Worm (Caenorhabditis elegans): ENCODE results near the gene sng-1.

The sng-1 gene

ce11 chrX:7323604-7324003 is 3.8 kb upstream of the sng-1 start:
- TF ChIP-seq ama-1 (optimal IDR thresholded peaks at IDR 0.05) (no peak), mml-1 (tag; optimal IDR thresholded peaks at IDR 0.05) (no peak), nfya-1 (tag; optimal IDR thresholded peaks at IDR 0.05; ENCODE audit: insufficient read depth) (peak; percentile 38), nhr-23 (tag; optimal IDR thresholded peaks at IDR 0.05) (no peak), elt-1 (tag; optimal IDR thresholded peaks at IDR 0.05) (no peak), pqm-1 (tag; optimal IDR thresholded peaks at IDR 0.05) (peak; percentile 49), unc-62 (GFP tag; optimal IDR thresholded peaks at IDR 0.05) (no peak), nhr-25 (tag; optimal IDR thresholded peaks at IDR 0.05) (peak; percentile 13), tbx-2 (tag; optimal IDR thresholded peaks at IDR 0.05) (peak; percentile 31), pha-4 (tag; optimal IDR thresholded peaks at IDR 0.05) (no peak), skn-1 (tag; optimal IDR thresholded peaks at IDR 0.05) (peak; percentile 20), elt-3 (tag; optimal IDR thresholded peaks at IDR 0.05) (peak in 1 of 3 experiments; percentile 6), nhr-12 (tag; optimal IDR thresholded peaks at IDR 0.05) (no peak), egl-27 (tag; optimal IDR thresholded peaks at IDR 0.05) (no peak), elt-2 (tag; optimal IDR thresholded peaks at IDR 0.05) (peak; percentile 67), lsy-12 (tag; optimal IDR thresholded peaks at IDR 0.05) (peak; percentile 58), nhr-43 (tag; optimal IDR thresholded peaks at IDR 0.05; ENCODE audit: poor library complexity, severe bottlenecking) (peak; percentile 71), fkh-2 (tag; optimal IDR thresholded peaks at IDR 0.05) (no peak)

- TF ChIP-seq sea-2 (GFP tag; optimal IDR thresholded peaks at IDR 0.05) = no peak
- no peak for TF ChIP-seq daf-12 (tag; optimal IDR thresholded peaks at IDR 0.05)
- peak; percentile 82 for TF ChIP-seq elt-1 (tag; optimal IDR thresholded peaks at IDR 0.05)
- TF ChIP-seq nhr-25 (tag; optimal IDR thresholded peaks at IDR 0.05) = no peak
- TF ChIP-seq nhr-76 (tag; optimal IDR thresholded peaks at IDR 0.05) = no peak
- TF ChIP-seq skn-1 (tag; optimal IDR thresholded peaks at IDR 0.05) = no peak
- no peak for TF ChIP-seq ztf-11 (tag; optimal IDR thresholded peaks at IDR 0.05)
- no peak for TF ChIP-seq fkh-2 (tag; optimal IDR thresholded peaks at IDR 0.05)
- peak; percentile 41 for TF ChIP-seq unc-62 (GFP tag; optimal IDR thresholded peaks at IDR 0.05)
- no peak for TF ChIP-seq egl-5 (tag; optimal IDR thresholded peaks at IDR 0.05)
- no peak for TF ChIP-seq nhr-237 (tag; optimal IDR thresholded peaks at IDR 0.05)
- TF ChIP-seq lsy-12 (tag; optimal IDR thresholded peaks at IDR 0.05) = no peak
- no peak for TF ChIP-seq ceh-28 (tag; optimal IDR thresholded peaks at IDR 0.05)
Measured at ce11 chrX:7328065-7328564, 714 bp downstream of the sng-1 start.

DNA sequence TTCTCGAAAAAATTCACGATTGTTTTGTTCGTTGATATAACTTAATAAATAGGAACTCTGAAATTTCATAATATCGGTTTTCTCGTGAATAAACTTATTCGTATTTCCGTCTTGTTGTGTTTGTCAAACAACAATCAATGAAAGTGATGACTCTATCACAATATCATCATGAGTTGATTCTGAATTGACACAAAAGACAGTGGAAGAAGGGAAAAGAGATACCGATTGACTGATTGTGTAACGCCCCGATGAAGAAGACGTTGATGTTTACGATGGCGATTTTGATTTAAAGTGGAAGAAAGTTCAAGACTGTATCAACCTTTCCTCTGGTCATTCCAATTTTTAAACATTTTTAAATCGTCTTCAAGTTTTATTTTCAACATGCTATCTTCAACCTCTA is 2.2 kb downstream of the sng-1 start, which contains the start of gene ttr-59:
Gene ttr-59 (plus strand): TSS at position 218 of the 400 bp plus-strand sequence.
- TF ChIP-seq nhr-25 (tag; optimal IDR thresholded peaks at IDR 0.05) (peak; percentile 59), skn-1 (tag; optimal IDR thresholded peaks at IDR 0.05) (no peak), nhr-23 (tag; optimal IDR thresholded peaks at IDR 0.05) (peak; percentile 51)

DNA sequence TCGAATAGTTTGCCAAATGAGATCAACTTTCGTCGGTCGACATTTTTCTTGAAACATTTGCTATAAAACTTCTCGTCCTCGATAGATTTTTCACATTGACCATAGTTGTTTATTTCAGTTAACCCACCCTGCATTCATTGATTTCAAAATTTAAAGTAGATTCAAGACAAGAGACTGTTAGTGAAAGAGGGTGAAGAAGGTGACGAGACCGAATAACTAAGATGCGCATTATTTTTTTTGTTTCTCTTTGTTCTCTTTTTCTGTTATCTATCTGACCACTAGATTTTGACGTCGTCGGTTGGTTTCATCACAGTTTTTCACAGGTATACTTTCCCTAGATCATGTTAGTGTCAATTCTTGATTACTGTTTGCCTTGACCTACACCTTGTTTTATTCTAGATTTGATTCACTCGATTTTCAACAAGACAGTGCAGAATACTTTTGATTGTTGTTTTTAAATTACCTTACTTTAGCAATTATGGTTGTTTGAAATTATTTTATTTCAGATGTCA is 3.3 kb downstream of the sng-1 start, which contains the start of gene ttr-30:
Gene ttr-30 (plus strand): TSS at position 265 of the 512 bp plus-strand sequence.
- TF ChIP-seq aly-2 (tag; optimal IDR thresholded peaks at IDR 0.05) = no peak
- no peak for TF ChIP-seq zag-1 (tag; optimal IDR thresholded peaks at IDR 0.05)
- no peak for TF ChIP-seq fkh-2 (tag; optimal IDR thresholded peaks at IDR 0.05)
- TF ChIP-seq unc-39 (tag; optimal IDR thresholded peaks at IDR 0.05) = no peak
- TF ChIP-seq nhr-12 (tag; optimal IDR thresholded peaks at IDR 0.05) = no peak
- TF ChIP-seq nhr-23 (tag; optimal IDR thresholded peaks at IDR 0.05) = peak; percentile 75
- TF ChIP-seq fos-1 (tag; optimal IDR thresholded peaks at IDR 0.05) = no peak
- TF ChIP-seq nhr-25 (tag; optimal IDR thresholded peaks at IDR 0.05) = peak; percentile 38
- no peak for TF ChIP-seq daf-12 (tag; optimal IDR thresholded peaks at IDR 0.05)
- TF ChIP-seq ZK546.5 (tag; optimal IDR thresholded peaks at IDR 0.05) = no peak
- peak; percentile 48 for TF ChIP-seq elt-1 (tag; optimal IDR thresholded peaks at IDR 0.05)
- no peak for TF ChIP-seq ceh-9 (tag; optimal IDR thresholded peaks at IDR 0.05)
- no peak for TF ChIP-seq R02D3.7 (tag; optimal IDR thresholded peaks at IDR 0.05)
- no peak for TF ChIP-seq sea-2 (GFP tag; optimal IDR thresholded peaks at IDR 0.05)

ce11 chrX:7334302-7334724 is 6.9 kb downstream of the sng-1 start, which contains the start of gene epg-7:
Gene epg-7, plus strand, starts transcription at chrX:7334714.
- TF ChIP-seq ceh-9 (tag; optimal IDR thresholded peaks at IDR 0.05) = no peak
- no peak for TF ChIP-seq nhr-237 (tag; optimal IDR thresholded peaks at IDR 0.05)
- no peak for TF ChIP-seq nhr-28 (tag; optimal IDR thresholded peaks at IDR 0.05)
- peak; percentile 57 for TF ChIP-seq ama-1 (optimal IDR thresholded peaks at IDR 0.05)
- peak; percentile 83 for TF ChIP-seq ceh-28 (tag; optimal IDR thresholded peaks at IDR 0.05)
- peak; percentile 63 for TF ChIP-seq R02D3.7 (tag; optimal IDR thresholded peaks at IDR 0.05)
- no peak for TF ChIP-seq fkh-2 (tag; optimal IDR thresholded peaks at IDR 0.05)
- TF ChIP-seq fkh-10 (GFP tag; optimal IDR thresholded peaks at IDR 0.05) = peak; percentile 3
- TF ChIP-seq jun-1 (tag; optimal IDR thresholded peaks at IDR 0.05) = peak; percentile 96
- TF ChIP-seq nfya-1 (tag; optimal IDR thresholded peaks at IDR 0.05; ENCODE audit: insufficient read depth) = peak; percentile 95
- peak; percentile 77 for TF ChIP-seq mdl-1 (tag; optimal IDR thresholded peaks at IDR 0.05)
- peak; percentile 60 for TF ChIP-seq nhr-76 (tag; optimal IDR thresholded peaks at IDR 0.05)
- TF ChIP-seq sea-2 (GFP tag; optimal IDR thresholded peaks at IDR 0.05) = no peak
- TF ChIP-seq unc-39 (tag; optimal IDR thresholded peaks at IDR 0.05) = no peak
- TF ChIP-seq nhr-77 (tag; optimal IDR thresholded peaks at IDR 0.05) = no peak
- TF ChIP-seq eor-1 (tag; optimal IDR thresholded peaks at IDR 0.05) = no peak
- TF ChIP-seq ZK546.5 (tag; optimal IDR thresholded peaks at IDR 0.05) = no peak
- TF ChIP-seq nhr-43 (tag; optimal IDR thresholded peaks at IDR 0.05; ENCODE audit: poor library complexity, severe bottlenecking) = peak; percentile 92
- peak; percentile 90 for TF ChIP-seq lsy-12 (tag; optimal IDR thresholded peaks at IDR 0.05)
- peak; percentile 79 for TF ChIP-seq lin-15B (tag; optimal IDR thresholded peaks at IDR 0.05)
- TF ChIP-seq pqm-1 (tag; optimal IDR thresholded peaks at IDR 0.05) = peak; percentile 54
- TF ChIP-seq lin-39 (tag; optimal IDR thresholded peaks at IDR 0.05) = peak; percentile 99
- TF ChIP-seq pha-4 (tag; optimal IDR thresholded peaks at IDR 0.05) = peak; percentile 93
- TF ChIP-seq unc-62 (GFP tag; optimal IDR thresholded peaks at IDR 0.05) = peak; percentile 56
- TF ChIP-seq ceh-82 (tag; optimal IDR thresholded peaks at IDR 0.05) = no peak
